Worm (Caenorhabditis elegans) whole organism, L2 larva: ENCODE measurements around the gene F11C1.10.
A peak's percentile ranks its signal among the peaks of the same experiment; 100 is the strongest.

ENCODE experiments used
- C34F6.9 ChIP-seq: fragments of 150-350 bp; optimal IDR thresholded peaks from 2 replicates; lab custom pipeline; 2014; ENCODE audit warnings: missing biosample characterization, missing genetic modification characterization
- F13H6.1 ChIP-seq: sonication (generic microtip); optimal IDR thresholded peaks from 2 replicates; lab custom pipeline; 2016; ENCODE audit warnings: missing genetic modification characterization, missing compliant biosample characterization
- R02D3.7 ChIP-seq: fragments of 150-350 bp; optimal IDR thresholded peaks from 2 replicates; lab custom pipeline; 2014; ENCODE audit warnings: missing biosample characterization, missing genetic modification characterization
- Y55F3AM.14 ChIP-seq: fragments of 200-800 bp; sonication (Bioruptor generic); optimal IDR thresholded peaks from 2 replicates; lab custom pipeline; 2018; ENCODE audit warnings: mild to moderate bottlenecking, missing genetic modification characterization, missing compliant biosample characterization
- ZK546.5 ChIP-seq: sonication (generic microtip); optimal IDR thresholded peaks from 2 replicates; lab custom pipeline; 2017; ENCODE audit warnings: missing biosample characterization, missing genetic modification characterization
- alr-1 ChIP-seq: fragments of 150-350 bp; optimal IDR thresholded peaks from 2 replicates; lab custom pipeline; 2014; ENCODE audit warnings: missing biosample characterization, missing genetic modification characterization
- aly-2 ChIP-seq: fragments of 150-350 bp; optimal IDR thresholded peaks from 2 replicates; lab custom pipeline; 2014; ENCODE audit warnings: missing biosample characterization, missing genetic modification characterization
- ama-1 ChIP-seq: fragments of 150-350 bp; optimal IDR thresholded peaks from 2 replicates; lab custom pipeline; 2018; ENCODE audit warnings: inconsistent platforms
- blmp-1 ChIP-seq: sonication (generic microtip); optimal IDR thresholded peaks from 2 replicates; lab custom pipeline; 2017; ENCODE audit warnings: missing genetic modification characterization, mild to moderate bottlenecking, missing compliant biosample characterization, antibody characterized with exemption, moderate library complexity; ENCODE audit not compliant: insufficient read depth
- ceh-16 ChIP-seq: fragments of 150-350 bp; optimal IDR thresholded peaks from 2 replicates; lab custom pipeline; 2014; ENCODE audit warnings: missing biosample characterization, missing genetic modification characterization
- ceh-82 ChIP-seq: fragments of 150-350 bp; optimal IDR thresholded peaks from 2 replicates; lab custom pipeline; 2014; ENCODE audit warnings: missing biosample characterization, missing genetic modification characterization
- crh-2 ChIP-seq: sonication (generic microtip); optimal IDR thresholded peaks from 2 replicates; lab custom pipeline; 2017; ENCODE audit warnings: missing biosample characterization, missing genetic modification characterization
- dmd-4 ChIP-seq: sonication (generic microtip); optimal IDR thresholded peaks from 2 replicates; lab custom pipeline; 2017; ENCODE audit warnings: missing biosample characterization, missing genetic modification characterization
- egl-27 ChIP-seq: sonication (generic microtip); optimal IDR thresholded peaks from 3 replicates; lab custom pipeline; 2017; ENCODE audit warnings: missing biosample characterization, missing genetic modification reagents, missing genetic modification characterization
- elt-1 ChIP-seq: fragments of 150-350 bp; optimal IDR thresholded peaks from 2 replicates; lab custom pipeline; 2014; ENCODE audit warnings: missing biosample characterization, missing genetic modification characterization
- elt-3 ChIP-seq: sonication (generic microtip); optimal IDR thresholded peaks from 2 replicates; lab custom pipeline; 2017; ENCODE audit warnings: missing biosample characterization, missing genetic modification characterization
- fos-1 ChIP-seq: fragments of 150-350 bp; optimal IDR thresholded peaks from 2 replicates; lab custom pipeline; 2014; ENCODE audit warnings: missing biosample characterization, missing genetic modification characterization
- gmeb-1 ChIP-seq: fragments of 150-350 bp; optimal IDR thresholded peaks from 2 replicates; lab custom pipeline; 2014; ENCODE audit warnings: missing biosample characterization, missing genetic modification characterization
- lin-11 ChIP-seq: fragments of 150-350 bp; sonication (generic microtip); optimal IDR thresholded peaks from 2 replicates; lab custom pipeline; 2014; ENCODE audit warnings: missing biosample characterization, missing genetic modification characterization, inconsistent platforms, mixed read lengths
- lin-13 ChIP-seq: fragments of 150-350 bp; optimal IDR thresholded peaks from 2 replicates; lab custom pipeline; 2014; ENCODE audit warnings: missing biosample characterization, missing genetic modification reagents, missing genetic modification characterization
- lin-39 ChIP-seq: fragments of 150-350 bp; optimal IDR thresholded peaks from 2 replicates; lab custom pipeline; 2014; ENCODE audit warnings: missing biosample characterization, missing genetic modification reagents, missing genetic modification characterization
- lsy-2 ChIP-seq, 2 experiments: fragments of 150-350 bp in 1 of 2; sonication (generic microtip) in 1 of 2; optimal IDR thresholded peaks; 2 replicates each; lab custom pipeline; 2014 to 2017; ENCODE audit warnings: missing biosample characterization in 2 of 2, missing genetic modification characterization in 2 of 2
- mab-5 ChIP-seq: fragments of 150-350 bp; optimal IDR thresholded peaks from 2 replicates; lab custom pipeline; 2014; ENCODE audit warnings: missing biosample characterization, missing genetic modification characterization
- mbf-1 ChIP-seq: sonication (generic microtip); optimal IDR thresholded peaks from 2 replicates; lab custom pipeline; 2017; ENCODE audit warnings: missing biosample characterization, missing genetic modification characterization
- mdl-1 ChIP-seq, 2 experiments: fragments of 150-350 bp in 1 of 2; sonication (generic microtip) in 1 of 2; optimal IDR thresholded peaks; 2 replicates each; lab custom pipeline; 2017; ENCODE audit warnings: missing biosample characterization in 2 of 2, missing genetic modification characterization in 2 of 2
- nhr-10 ChIP-seq: sonication (generic microtip); optimal IDR thresholded peaks from 2 replicates; lab custom pipeline; 2017; ENCODE audit warnings: missing biosample characterization, missing genetic modification characterization
- nhr-11 ChIP-seq: fragments of 150-350 bp; optimal IDR thresholded peaks from 2 replicates; lab custom pipeline; 2014; ENCODE audit warnings: missing biosample characterization, missing genetic modification characterization
- nhr-12 ChIP-seq: fragments of 150-350 bp; optimal IDR thresholded peaks from 2 replicates; lab custom pipeline; 2014; ENCODE audit warnings: missing biosample characterization, missing genetic modification characterization
- nhr-129 ChIP-seq: fragments of 150-350 bp; optimal IDR thresholded peaks from 2 replicates; lab custom pipeline; 2014; ENCODE audit warnings: missing biosample characterization, missing genetic modification characterization
- nhr-21 ChIP-seq: fragments of 150-350 bp; optimal IDR thresholded peaks from 2 replicates; lab custom pipeline; 2014; ENCODE audit warnings: missing biosample characterization, missing genetic modification characterization
- nhr-23 ChIP-seq: fragments of 150-350 bp; optimal IDR thresholded peaks from 2 replicates; lab custom pipeline; 2014; ENCODE audit warnings: missing biosample characterization, missing genetic modification reagents, missing genetic modification characterization
- nhr-237 ChIP-seq: fragments of 150-350 bp; optimal IDR thresholded peaks from 2 replicates; lab custom pipeline; 2014; ENCODE audit warnings: missing biosample characterization, missing genetic modification characterization
- nhr-25 ChIP-seq: fragments of 150-350 bp; sonication (generic microtip); optimal IDR thresholded peaks from 3 replicates; lab custom pipeline; 2014; ENCODE audit warnings: missing biosample characterization, missing genetic modification characterization
- nhr-6 ChIP-seq: fragments of 150-350 bp; optimal IDR thresholded peaks from 2 replicates; lab custom pipeline; 2014; ENCODE audit warnings: missing biosample characterization, missing genetic modification characterization
- nhr-77 ChIP-seq: fragments of 150-350 bp; optimal IDR thresholded peaks from 2 replicates; lab custom pipeline; 2014; ENCODE audit warnings: missing biosample characterization, missing genetic modification characterization
- peb-1 ChIP-seq: fragments of 150-350 bp; optimal IDR thresholded peaks from 2 replicates; lab custom pipeline; 2014; ENCODE audit warnings: missing biosample characterization, missing genetic modification characterization
- sem-4 ChIP-seq: fragments of 150-350 bp; optimal IDR thresholded peaks from 2 replicates; lab custom pipeline; 2014; ENCODE audit warnings: missing biosample characterization, missing genetic modification reagents, missing genetic modification characterization
- skn-1 ChIP-seq: sonication (generic microtip); optimal IDR thresholded peaks from 2 replicates; lab custom pipeline; 2017; ENCODE audit warnings: missing biosample characterization, missing genetic modification characterization
- sma-3 ChIP-seq: sonication (generic microtip); optimal IDR thresholded peaks from 2 replicates; lab custom pipeline; 2016; ENCODE audit warnings: missing genetic modification reagents, missing genetic modification characterization, missing compliant biosample characterization
- sma-9 ChIP-seq, 2 experiments: fragments of 150-350 bp in 1 of 2; sonication (generic microtip) in 1 of 2; optimal IDR thresholded peaks; 2 replicates each; lab custom pipeline; 2014 to 2016; ENCODE audit warnings: missing genetic modification characterization in 2 of 2, mild to moderate bottlenecking in 1 of 2, missing biosample characterization in 1 of 2, missing compliant biosample characterization in 1 of 2, missing genetic modification reagents in 1 of 2, moderate library complexity in 1 of 2
- snpc-4 ChIP-seq: fragments of 150-350 bp; optimal IDR thresholded peaks from 2 replicates; lab custom pipeline; 2014; ENCODE audit warnings: missing biosample characterization, missing genetic modification characterization
- unc-39 ChIP-seq: fragments of 150-350 bp; optimal IDR thresholded peaks from 2 replicates; lab custom pipeline; 2014; ENCODE audit warnings: missing biosample characterization, missing genetic modification characterization
- unc-55 ChIP-seq: fragments of 150-350 bp; sonication (generic microtip); optimal IDR thresholded peaks from 3 replicates; lab custom pipeline; 2014; ENCODE audit warnings: missing biosample characterization, missing genetic modification reagents, missing genetic modification characterization
- unc-62 ChIP-seq: fragments of 150-350 bp; optimal IDR thresholded peaks from 2 replicates; lab custom pipeline; 2014; ENCODE audit warnings: missing biosample characterization, missing genetic modification reagents, missing genetic modification characterization
- zag-1 ChIP-seq: fragments of 150-350 bp; optimal IDR thresholded peaks from 2 replicates; lab custom pipeline; 2014; ENCODE audit warnings: missing biosample characterization, missing genetic modification characterization
- ztf-1 ChIP-seq: fragments of 200-800 bp; sonication (Bioruptor generic); conservative IDR thresholded peaks from 2 replicates; pipeline ENCODE4 v1.3.6; 2022; ENCODE audit warnings: missing genetic modification characterization, missing compliant biosample characterization
- ztf-11 ChIP-seq: sonication (generic microtip); optimal IDR thresholded peaks from 2 replicates; lab custom pipeline; 2017; ENCODE audit warnings: missing biosample characterization, missing genetic modification characterization
- ztf-4 ChIP-seq: fragments of 150-350 bp; optimal IDR thresholded peaks from 2 replicates; lab custom pipeline; 2014; ENCODE audit warnings: missing biosample characterization, missing genetic modification characterization

The F11C1.10 gene

DNA sequence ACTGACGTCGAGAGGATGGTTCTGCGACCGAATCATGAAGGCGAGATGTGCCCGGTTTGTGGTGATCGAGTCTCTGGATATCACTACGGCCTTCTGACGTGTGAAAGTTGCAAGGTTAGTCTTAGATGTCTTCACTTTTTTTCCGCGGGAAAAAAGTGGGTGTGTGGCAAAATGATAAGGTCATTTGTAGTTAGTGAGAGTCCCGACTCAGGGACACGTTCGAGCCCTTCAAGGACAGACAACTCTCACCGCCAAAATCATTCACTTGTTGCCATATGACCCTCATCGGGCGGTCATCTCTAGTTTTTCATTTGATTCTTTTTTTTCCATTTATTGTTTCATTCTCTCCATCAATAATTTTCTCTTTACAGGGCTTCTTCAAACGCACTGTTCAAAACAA, 32.0 kb downstream of the F11C1.10 start:
- TF ChIP-seq ceh-16 (tag; lab: Kevin White, UChicago) (peak; percentile 41), sma-9 (GFP tag; optimal IDR thresholded peaks at IDR 0.05; lab: Kevin White, UChicago) (peak; percentile 69), sma-9 (tag; optimal IDR thresholded peaks at IDR 0.05; lab: Kevin White, UChicago) (no peak), egl-27 (tag; lab: Kevin White, UChicago) (no peak), nhr-77 (tag; lab: Kevin White, UChicago) (no peak), nhr-25 (peak; percentile 99), F13H6.1 (tag; lab: Kevin White, UChicago) (no peak), R02D3.7 (tag; lab: Kevin White, UChicago) (no peak), lin-13 (GFP tag; lab: Kevin White, UChicago) (no peak), blmp-1 (tag; lab: Kevin White, UChicago) (peak; percentile 99)

DNA sequence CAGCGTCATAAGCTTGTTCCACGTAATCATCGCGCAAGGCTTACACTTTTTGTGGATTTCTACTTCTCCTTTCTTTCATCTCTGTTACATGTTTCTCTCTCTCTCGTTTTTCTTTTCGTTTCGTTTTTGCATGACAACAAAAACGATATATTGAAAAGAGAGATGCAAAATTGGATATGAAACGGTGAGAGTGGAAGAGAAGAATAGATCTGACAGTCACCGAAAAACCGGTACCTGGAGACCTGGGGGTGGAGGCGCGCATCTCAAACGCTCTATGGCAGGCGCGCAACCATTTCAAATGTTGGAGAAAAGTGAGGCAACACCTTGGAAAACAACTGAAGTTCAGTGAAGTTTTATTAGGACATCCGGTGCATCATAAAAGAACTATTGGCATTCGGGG, 32.8 kb downstream of the F11C1.10 start:
- TF ChIP-seq elt-1 (tag; lab: Kevin White, UChicago) = no peak
- no peak for TF ChIP-seq ztf-1 (GFP tag; lab: Robert Waterston, UW)
- no peak for TF ChIP-seq lin-39 (tag; lab: Kevin White, UChicago)
- peak; percentile 63 for TF ChIP-seq nhr-21 (tag; lab: Kevin White, UChicago)
- no peak for TF ChIP-seq ztf-4
- no peak for TF ChIP-seq ztf-11 (tag; lab: Kevin White, UChicago)
- no peak for TF ChIP-seq mab-5 (tag; lab: Kevin White, UChicago)
- no peak for TF ChIP-seq nhr-129 (tag; lab: Kevin White, UChicago)
- no peak for TF ChIP-seq nhr-10 (tag; lab: Kevin White, UChicago)
- no peak for TF ChIP-seq nhr-237 (tag; lab: Kevin White, UChicago)
- TF ChIP-seq fos-1 = peak; percentile 31
- TF ChIP-seq egl-27 (tag; lab: Kevin White, UChicago) = peak; percentile 30
- no peak for TF ChIP-seq C34F6.9 (tag; lab: Kevin White, UChicago)
- no peak for TF ChIP-seq nhr-6 (tag; lab: Kevin White, UChicago)
- no peak for TF ChIP-seq unc-62 (GFP tag; lab: Kevin White, UChicago)
- TF ChIP-seq skn-1 (tag; lab: Kevin White, UChicago) = no peak
- no peak for TF ChIP-seq ama-1 (lab: Kevin White, UChicago)
- peak; percentile 73 for TF ChIP-seq ceh-16 (tag; lab: Kevin White, UChicago)
- no peak for TF ChIP-seq ceh-82 (tag; lab: Kevin White, UChicago)
- no peak for TF ChIP-seq gmeb-1 (tag; lab: Kevin White, UChicago)
- peak; percentile 91 for TF ChIP-seq blmp-1 (tag; lab: Kevin White, UChicago)
- peak; percentile 76 for TF ChIP-seq Y55F3AM.14 (GFP tag; lab: Kevin White, UChicago)
- TF ChIP-seq snpc-4 (tag; lab: Kevin White, UChicago) = no peak
- no peak for TF ChIP-seq dmd-4
- TF ChIP-seq nhr-25 = peak; percentile 98
- no peak for TF ChIP-seq sma-3 (GFP tag; lab: Kevin White, UChicago)
- TF ChIP-seq zag-1 (tag; lab: Kevin White, UChicago) = no peak
- TF ChIP-seq lsy-2 (tag; optimal IDR thresholded peaks at IDR 0.05; lab: Kevin White, UChicago) = peak in 1 of 2 experiments; percentile 16
- TF ChIP-seq unc-39 (tag; lab: Kevin White, UChicago) = no peak
- no peak for TF ChIP-seq mdl-1 (tag; optimal IDR thresholded peaks at IDR 0.05; lab: Kevin White, UChicago)
- TF ChIP-seq nhr-11 (tag; lab: Kevin White, UChicago) = no peak
- no peak for TF ChIP-seq nhr-12 (tag; lab: Kevin White, UChicago)
- TF ChIP-seq R02D3.7 (tag; lab: Kevin White, UChicago) = no peak
- TF ChIP-seq nhr-77 (tag; lab: Kevin White, UChicago) = no peak
- no peak for TF ChIP-seq nhr-23 (tag; lab: Kevin White, UChicago)
- TF ChIP-seq unc-55 (GFP tag; lab: Kevin White, UChicago) = no peak
- TF ChIP-seq crh-2 (tag; lab: Kevin White, UChicago) = no peak
- TF ChIP-seq elt-3 (tag; lab: Kevin White, UChicago) = no peak
- no peak for TF ChIP-seq mbf-1 (tag; lab: Kevin White, UChicago)
- no peak for TF ChIP-seq F13H6.1 (tag; lab: Kevin White, UChicago)
- TF ChIP-seq ZK546.5 (tag; lab: Kevin White, UChicago) = no peak
- peak; percentile 46 for TF ChIP-seq sma-9 (GFP tag; optimal IDR thresholded peaks at IDR 0.05; lab: Kevin White, UChicago)
- no peak for TF ChIP-seq sma-9 (tag; optimal IDR thresholded peaks at IDR 0.05; lab: Kevin White, UChicago)
- TF ChIP-seq alr-1 (tag; lab: Kevin White, UChicago) = no peak
- TF ChIP-seq lin-13 (GFP tag; lab: Kevin White, UChicago) = no peak
- TF ChIP-seq lin-11 (tag; lab: Kevin White, UChicago) = no peak
- no peak for TF ChIP-seq peb-1
- TF ChIP-seq sem-4 (tag; lab: Kevin White, UChicago) = peak; percentile 50
- no peak for TF ChIP-seq aly-2 (tag; lab: Kevin White, UChicago)
